Fruit fly (Drosophila melanogaster): ENCODE data around the gene Pgm1.

DNA sequence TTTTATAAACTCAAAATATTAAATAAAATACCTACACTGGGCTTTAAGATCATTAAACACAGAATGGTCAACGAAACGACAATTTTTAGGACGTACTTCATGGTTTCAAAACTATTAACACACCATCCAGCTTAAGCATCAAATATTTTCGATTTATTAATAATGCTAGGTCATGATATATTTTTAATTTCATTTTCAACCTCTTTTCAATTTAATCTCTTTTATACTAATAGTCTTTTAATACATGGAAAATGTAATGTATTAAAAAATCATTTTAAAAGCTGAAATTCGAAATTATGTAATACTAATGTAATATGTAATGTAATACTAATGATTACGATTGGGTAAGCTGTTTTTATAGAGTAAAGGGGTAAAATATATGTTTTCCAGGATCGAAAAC is 41.7 kb upstream of the Pgm1 start, which contains the start of gene CG33796:
- TF ChIP-seq fd96Ca (GFP tag; IDR thresholded peaks at IDR 0.05) (no peak), Pif1A (GFP tag; optimal IDR thresholded peaks at IDR 0.05) (no peak)

All from whole organism, pupa.